Worm (Caenorhabditis elegans): ENCODE measurements around the gene ocr-3.

Gene ocr-3

ce11 chrX:15194283-15194682 lies 25.8 kb downstream of the ocr-3 start, which contains the start of gene phat-6:
Gene phat-6, minus strand, starts transcription at chrX:15194383.
- TF ChIP-seq T22C8.4 (GFP tag; IDR thresholded peaks at IDR 0.05) (no peak), klf-2 (GFP tag; conservative IDR thresholded peaks at IDR 0.05) (no peak), tab-1 (GFP tag; IDR thresholded peaks at IDR 0.05) (no peak), flt-1 (GFP tag; IDR thresholded peaks at IDR 0.05) (no peak), ref-1 (GFP tag; conservative IDR thresholded peaks at IDR 0.05) (no peak), med-1 (GFP tag; optimal IDR thresholded peaks at IDR 0.05; ENCODE audit: insufficient read depth) (no peak), ztf-23 (GFP tag; IDR thresholded peaks at IDR 0.05) (no peak), cog-1 (tag; optimal IDR thresholded peaks at IDR 0.05) (no peak), ztf-29 (GFP tag; IDR thresholded peaks at IDR 0.05) (no peak)

- TF ChIP-seq klf-2 (GFP tag; conservative IDR thresholded peaks at IDR 0.05) (no peak), ztf-23 (GFP tag; IDR thresholded peaks at IDR 0.05) (no peak), cog-1 (tag; optimal IDR thresholded peaks at IDR 0.05) (no peak), ztf-29 (GFP tag; IDR thresholded peaks at IDR 0.05) (no peak), med-1 (GFP tag; optimal IDR thresholded peaks at IDR 0.05; ENCODE audit: insufficient read depth) (no peak), T22C8.4 (GFP tag; IDR thresholded peaks at IDR 0.05) (no peak), ref-1 (GFP tag; conservative IDR thresholded peaks at IDR 0.05) (no peak), tab-1 (GFP tag; IDR thresholded peaks at IDR 0.05) (no peak), flt-1 (GFP tag; IDR thresholded peaks at IDR 0.05) (no peak)
These were observed 30.5 kb downstream of the ocr-3 start, which contains the start of gene snt-7 for ce11 chrX:15199052-15199451. Gene snt-7, minus strand, starts transcription at chrX:15199152.

ce11 chrX:15200146-15200545 lies 31.6 kb downstream of the ocr-3 start:
- TF ChIP-seq flt-1 (GFP tag; IDR thresholded peaks at IDR 0.05) (no peak), med-1 (GFP tag; optimal IDR thresholded peaks at IDR 0.05; ENCODE audit: insufficient read depth) (no peak), tab-1 (GFP tag; IDR thresholded peaks at IDR 0.05) (no peak), T22C8.4 (GFP tag; IDR thresholded peaks at IDR 0.05) (no peak), cog-1 (tag; optimal IDR thresholded peaks at IDR 0.05) (no peak), ztf-23 (GFP tag; IDR thresholded peaks at IDR 0.05) (no peak), klf-2 (GFP tag; conservative IDR thresholded peaks at IDR 0.05) (no peak), ztf-29 (GFP tag; IDR thresholded peaks at IDR 0.05) (no peak), ref-1 (GFP tag; conservative IDR thresholded peaks at IDR 0.05) (no peak)

- TF ChIP-seq flt-1 (GFP tag; IDR thresholded peaks at IDR 0.05) (peak; percentile 79), ztf-23 (GFP tag; IDR thresholded peaks at IDR 0.05) (0 out of 2 replicates have a peak, but pooled peaks have one; percentile 49), T22C8.4 (GFP tag; IDR thresholded peaks at IDR 0.05) (peak; percentile 28; the same call in 1 of the 2 replicates), ref-1 (GFP tag; conservative IDR thresholded peaks at IDR 0.05) (0 out of 2 replicates have a peak, but pooled peaks have one; percentile 13), ztf-29 (GFP tag; IDR thresholded peaks at IDR 0.05) (no peak), klf-2 (GFP tag; conservative IDR thresholded peaks at IDR 0.05) (no peak), tab-1 (GFP tag; IDR thresholded peaks at IDR 0.05) (no peak; the same call in none of the 2 replicates), cog-1 (tag; optimal IDR thresholded peaks at IDR 0.05) (no peak), med-1 (GFP tag; optimal IDR thresholded peaks at IDR 0.05; ENCODE audit: insufficient read depth) (no peak)
These were observed 32.2 kb downstream of the ocr-3 start for ce11 chrX:15200720-15201119.

- TF ChIP-seq ztf-29 (GFP tag; IDR thresholded peaks at IDR 0.05) (no peak), tab-1 (GFP tag; IDR thresholded peaks at IDR 0.05) (no peak), med-1 (GFP tag; optimal IDR thresholded peaks at IDR 0.05; ENCODE audit: insufficient read depth) (no peak), ztf-23 (GFP tag; IDR thresholded peaks at IDR 0.05) (no peak), ref-1 (GFP tag; conservative IDR thresholded peaks at IDR 0.05) (no peak)
These were observed 44.8 kb downstream of the ocr-3 start, which contains the start of the genes H03A11.13 and famk-1 for ce11 chrX:15213182-15213829. Gene H03A11.13, minus strand, starts transcription at chrX:15213232. Gene famk-1, minus strand, starts transcription at chrX:15213259.

ce11 chrX:15215272-15215671 lies 46.7 kb downstream of the ocr-3 start:
- no peak for TF ChIP-seq ztf-29 (GFP tag; IDR thresholded peaks at IDR 0.05)
- TF ChIP-seq cog-1 (tag; optimal IDR thresholded peaks at IDR 0.05): no peak
- TF ChIP-seq ref-1 (GFP tag; conservative IDR thresholded peaks at IDR 0.05): no peak
- no peak for TF ChIP-seq med-1 (GFP tag; optimal IDR thresholded peaks at IDR 0.05; ENCODE audit: insufficient read depth)
- TF ChIP-seq tab-1 (GFP tag; IDR thresholded peaks at IDR 0.05): no peak
- no peak for TF ChIP-seq ztf-23 (GFP tag; IDR thresholded peaks at IDR 0.05)
- no peak for TF ChIP-seq flt-1 (GFP tag; IDR thresholded peaks at IDR 0.05)
- TF ChIP-seq klf-2 (GFP tag; conservative IDR thresholded peaks at IDR 0.05): no peak
- no peak for TF ChIP-seq T22C8.4 (GFP tag; IDR thresholded peaks at IDR 0.05)

ce11 chrX:15221107-15221506 lies 52.6 kb downstream of the ocr-3 start:
- TF ChIP-seq T22C8.4 (GFP tag; IDR thresholded peaks at IDR 0.05): no peak
- TF ChIP-seq flt-1 (GFP tag; IDR thresholded peaks at IDR 0.05): no peak
- no peak for TF ChIP-seq klf-2 (GFP tag; conservative IDR thresholded peaks at IDR 0.05)
- no peak for TF ChIP-seq ref-1 (GFP tag; conservative IDR thresholded peaks at IDR 0.05)
- TF ChIP-seq ztf-29 (GFP tag; IDR thresholded peaks at IDR 0.05): no peak
- TF ChIP-seq ztf-23 (GFP tag; IDR thresholded peaks at IDR 0.05): no peak
- TF ChIP-seq med-1 (GFP tag; optimal IDR thresholded peaks at IDR 0.05; ENCODE audit: insufficient read depth): no peak
- TF ChIP-seq cog-1 (tag; optimal IDR thresholded peaks at IDR 0.05): no peak
- no peak for TF ChIP-seq tab-1 (GFP tag; IDR thresholded peaks at IDR 0.05)

- TF ChIP-seq ztf-23 (GFP tag; IDR thresholded peaks at IDR 0.05) (no peak), ref-1 (GFP tag; conservative IDR thresholded peaks at IDR 0.05) (no peak)
These were observed 53.5 kb downstream of the ocr-3 start for ce11 chrX:15221865-15222551.

ce11 chrX:15222789-15223188 lies 54.3 kb downstream of the ocr-3 start:
- TF ChIP-seq tab-1 (GFP tag; IDR thresholded peaks at IDR 0.05) (no peak), ztf-23 (GFP tag; IDR thresholded peaks at IDR 0.05) (no peak), T22C8.4 (GFP tag; IDR thresholded peaks at IDR 0.05) (no peak), flt-1 (GFP tag; IDR thresholded peaks at IDR 0.05) (no peak), med-1 (GFP tag; optimal IDR thresholded peaks at IDR 0.05; ENCODE audit: insufficient read depth) (no peak), ztf-29 (GFP tag; IDR thresholded peaks at IDR 0.05) (no peak), ref-1 (GFP tag; conservative IDR thresholded peaks at IDR 0.05) (no peak), klf-2 (GFP tag; conservative IDR thresholded peaks at IDR 0.05) (no peak)
